Fruit fly (Drosophila melanogaster) whole organism, pupa: ENCODE measurements around the gene Polr2H.
A peak's percentile ranks its signal among the peaks of the same experiment; 100 is the strongest.

ENCODE experiments used
- CG12605 ChIP-seq: fragments of 200-800 bp; sonication (Bioruptor generic); IDR thresholded peaks from 2 replicates; pipeline ENCODE4 v1.3.6; 2022; ENCODE audit warnings: missing biosample characterization, missing genetic modification characterization
- CG14655 ChIP-seq: fragments of 200-800 bp; sonication (Bioruptor generic); optimal IDR thresholded peaks from 3 replicates; lab custom pipeline; 2017; ENCODE audit warnings: mild to moderate bottlenecking, missing biosample characterization, missing genetic modification reagents, missing genetic modification characterization
- CG8159 ChIP-seq: fragments of 200-800 bp; sonication (Bioruptor generic); optimal IDR thresholded peaks from 3 replicates; lab custom pipeline; 2018; ENCODE audit warnings: missing biosample characterization, mild to moderate bottlenecking, missing genetic modification characterization, moderate library complexity
- EcR ChIP-seq: fragments of 200-800 bp; sonication (Bioruptor generic); optimal IDR thresholded peaks from 3 replicates; lab custom pipeline; 2019; ENCODE audit warnings: missing biosample characterization, missing genetic modification characterization, mild to moderate bottlenecking, moderate library complexity, missing genetic modification reagents
- Pif1A ChIP-seq: fragments of 200-800 bp; sonication (Bioruptor generic); optimal IDR thresholded peaks from 3 replicates; lab custom pipeline; 2016; ENCODE audit warnings: missing biosample characterization, missing genetic modification characterization
- Pif1B ChIP-seq: fragments of 200-800 bp; sonication (Bioruptor generic); optimal IDR thresholded peaks from 3 replicates; lab custom pipeline; 2016; ENCODE audit warnings: missing biosample characterization, missing genetic modification characterization
- Snoo ChIP-seq: fragments of 200-800 bp; sonication (Bioruptor generic); optimal IDR thresholded peaks from 3 replicates; lab custom pipeline; 2017; ENCODE audit warnings: missing biosample characterization, mild to moderate bottlenecking, missing genetic modification characterization, inconsistent platforms
- rn ChIP-seq: fragments of 200-800 bp; sonication (Bioruptor generic); IDR thresholded peaks from 2 replicates; pipeline ENCODE4 v1.3.6; 2022; ENCODE audit warnings: missing biosample characterization, missing genetic modification characterization

DNA sequence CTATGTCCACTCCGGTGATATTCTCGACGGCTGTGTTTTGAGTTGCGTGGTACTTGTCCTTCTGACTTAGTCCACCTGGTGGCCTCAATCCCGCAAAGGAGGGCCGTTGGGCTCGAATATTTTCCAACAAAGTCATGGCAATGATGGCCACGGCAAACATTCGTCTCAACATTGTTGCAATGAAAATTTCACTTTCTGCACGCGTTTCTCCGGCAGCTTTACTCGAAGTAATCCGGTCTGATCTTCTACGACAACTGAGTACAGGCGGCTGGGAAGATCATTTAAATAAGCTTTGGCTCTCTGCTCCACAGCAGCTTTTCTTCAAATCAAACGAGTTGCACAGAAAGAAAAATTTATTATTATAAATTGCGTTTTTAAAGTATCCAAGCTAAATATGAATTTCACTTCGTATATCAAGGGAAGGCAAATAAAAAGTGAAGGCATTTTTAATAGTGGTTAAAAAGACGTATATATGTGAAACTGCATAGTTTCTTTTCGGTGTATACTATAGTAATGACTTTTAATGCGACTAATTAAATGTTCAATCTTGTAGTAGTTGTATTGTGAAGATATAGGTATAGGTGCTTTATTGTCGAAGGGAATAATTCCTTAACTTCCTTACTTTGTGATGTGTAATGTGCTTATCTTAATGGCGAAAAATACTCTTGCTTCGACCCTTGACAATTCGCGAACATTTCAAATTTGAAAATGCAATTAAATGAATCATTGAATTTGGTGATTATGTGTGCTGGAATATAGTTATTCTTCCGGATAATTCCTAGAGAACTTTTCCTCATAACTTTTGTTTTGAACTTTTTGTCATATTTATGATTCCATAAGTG, 9.7 kb downstream of the Polr2H start, which contains the start of gene CG14567:
- TF ChIP-seq Snoo: peak; percentile 27
- TF ChIP-seq Pif1B (GFP tag; lab: Kevin White, UChicago): peak; percentile 57
- peak; percentile 55 for TF ChIP-seq CG14655 (GFP tag; lab: Kevin White, UChicago)
- no peak for TF ChIP-seq EcR (GFP tag; lab: Kevin White, UChicago)
- peak; percentile 65 for TF ChIP-seq CG8159 (tag; lab: Kevin White, UChicago)
- peak; percentile 83 for TF ChIP-seq CG12605 (GFP tag; lab: Robert Waterston, UW)
- peak; percentile 31 for TF ChIP-seq Pif1A (GFP tag; lab: Kevin White, UChicago)
- peak; percentile 66 for TF ChIP-seq rn
